Worm (Caenorhabditis elegans) whole organism, early embryonic: Measurements from ENCODE around the gene F46B6.6.

ENCODE experiments used
- ama-1 ChIP-seq: fragments of 150-350 bp; optimal IDR thresholded peaks from 2 replicates; lab custom pipeline; 2014
- flt-1 ChIP-seq: fragments of 200-800 bp; sonication (Bioruptor generic); IDR thresholded peaks from 2 replicates; pipeline ENCODE4 v1.3.6; 2022; ENCODE audit warnings: missing genetic modification characterization, missing compliant biosample characterization
- sea-1 ChIP-seq: fragments of 200-800 bp; sonication (Bioruptor generic); conservative IDR thresholded peaks from 2 replicates; pipeline ENCODE4 v1.3.6; 2022; ENCODE audit warnings: missing genetic modification characterization, missing compliant biosample characterization

- no peak for TF ChIP-seq ama-1 (lab: Kevin White, UChicago)
- no peak for TF ChIP-seq flt-1 (GFP tag; lab: Robert Waterston, UW)
- TF ChIP-seq sea-1, result no peak
Observed at ce11 chrV:9771970-9772369, 14.7 kb downstream of the F46B6.6 start, which contains the start of gene F46B6.2.
